Worm (Caenorhabditis elegans): ENCODE data around the gene cra-1.

ce11 chrIII:6914840-6915239 is 45.6 kb upstream of the cra-1 start:
- TF ChIP-seq nfya-2 (GFP tag; IDR thresholded peaks at IDR 0.05) (no peak), sea-2 (GFP tag; IDR thresholded peaks at IDR 0.05) (no peak), snpc-4 (GFP tag; optimal IDR thresholded peaks at IDR 0.05) (no peak), snpc-4 (tag; optimal IDR thresholded peaks at IDR 0.05) (no peak), F57C9.4 (tag; optimal IDR thresholded peaks at IDR 0.05) (no peak), efl-1 (GFP tag; optimal IDR thresholded peaks at IDR 0.05) (no peak), ceh-40 (GFP tag; IDR thresholded peaks at IDR 0.05) (no peak), athp-1 (tag; optimal IDR thresholded peaks at IDR 0.05) (no peak), atf-7 (tag; optimal IDR thresholded peaks at IDR 0.05) (no peak), ekl-4 (GFP tag; IDR thresholded peaks at IDR 0.05) (no peak), nfyb-1 (GFP tag; IDR thresholded peaks at IDR 0.05) (no peak), nhr-27 (tag; optimal IDR thresholded peaks at IDR 0.05) (no peak), tlf-1 (GFP tag; optimal IDR thresholded peaks at IDR 0.05) (no peak), B0019.2 (GFP tag; conservative IDR thresholded peaks at IDR 0.05) (no peak)
